Worm (Caenorhabditis elegans): ENCODE data around the gene znf-622.

ce11 chrIII:6368524-6368923, 12.9 kb upstream of the znf-622 start:
- TF ChIP-seq pha-4 (tag; optimal IDR thresholded peaks at IDR 0.05) (no peak), hlh-30 (tag; optimal IDR thresholded peaks at IDR 0.05; ENCODE audit: insufficient read depth) (no peak), ama-1 (optimal IDR thresholded peaks at IDR 0.05) (no peak), elt-4 (tag; optimal IDR thresholded peaks at IDR 0.05) (no peak), dve-1 (tag; optimal IDR thresholded peaks at IDR 0.05) (no peak), pqm-1 (tag; optimal IDR thresholded peaks at IDR 0.05) (no peak), tbx-7 (tag; optimal IDR thresholded peaks at IDR 0.05) (no peak)

Data from whole organism, late embryonic.